Fruit fly (Drosophila melanogaster) whole organism, embryonic: ENCODE data around the gene CheA75a.

Experiments used
- Bgb ChIP-seq: fragments of 200-800 bp; sonication (Bioruptor generic); IDR thresholded peaks from 2 replicates; pipeline ENCODE4 v1.3.6; 2022; ENCODE audit warnings: missing biosample characterization, missing genetic modification characterization; ENCODE audit not compliant: partially characterized antibody
- CG10274 ChIP-seq: fragments of 200-800 bp; sonication (Bioruptor generic); optimal IDR thresholded peaks from 3 replicates; lab custom pipeline; 2017; ENCODE audit warnings: missing biosample characterization, mild to moderate bottlenecking, missing genetic modification characterization
- CG10321 ChIP-seq: fragments of 200-800 bp; sonication (Bioruptor generic); IDR thresholded peaks from 2 replicates; pipeline ENCODE4 v1.3.6; 2022; ENCODE audit warnings: missing biosample characterization, missing genetic modification characterization
- CG10462 ChIP-seq: fragments of 200-800 bp; sonication (Bioruptor generic); optimal IDR thresholded peaks from 2 replicates; lab custom pipeline; 2016; ENCODE audit warnings: missing biosample characterization, missing genetic modification characterization
- CG12219 ChIP-seq: fragments of 200-800 bp; sonication (Bioruptor generic); optimal IDR thresholded peaks from 3 replicates; lab custom pipeline; 2018; ENCODE audit warnings: missing biosample characterization, mild to moderate bottlenecking, missing genetic modification characterization
- CG12299 ChIP-seq: fragments of 200-800 bp; sonication (Bioruptor generic); optimal IDR thresholded peaks from 2 replicates; lab custom pipeline; 2018; ENCODE audit warnings: missing biosample characterization, mild to moderate bottlenecking, missing genetic modification characterization
- CG13123 ChIP-seq: fragments of 200-800 bp; sonication (Bioruptor generic); optimal IDR thresholded peaks from 2 replicates; lab custom pipeline; 2016; ENCODE audit warnings: missing biosample characterization, missing genetic modification characterization
- CG15479 ChIP-seq: fragments of 200-800 bp; sonication (Bioruptor generic); optimal IDR thresholded peaks from 3 replicates; lab custom pipeline; 2019; ENCODE audit warnings: missing biosample characterization, mild to moderate bottlenecking, missing genetic modification characterization, moderate library complexity
- CG15696 ChIP-seq: fragments of 200-800 bp; sonication (Bioruptor generic); optimal IDR thresholded peaks from 2 replicates; lab custom pipeline; 2019; ENCODE audit warnings: missing biosample characterization, mild to moderate bottlenecking, missing genetic modification characterization, moderate library complexity
- CG1602 ChIP-seq: fragments of 200-800 bp; sonication (Bioruptor generic); optimal IDR thresholded peaks from 3 replicates; lab custom pipeline; 2016; ENCODE audit warnings: missing biosample characterization, missing genetic modification characterization
- CG16815 ChIP-seq: fragments of 200-800 bp; sonication (Bioruptor generic); optimal IDR thresholded peaks from 3 replicates; lab custom pipeline; 2017; ENCODE audit warnings: missing biosample characterization, mild to moderate bottlenecking, missing genetic modification characterization
- CG34376 ChIP-seq: fragments of 200-800 bp; sonication (Bioruptor generic); optimal IDR thresholded peaks from 2 replicates; lab custom pipeline; 2018; ENCODE audit warnings: missing biosample characterization, mild to moderate bottlenecking, missing genetic modification characterization
- CG42726 ChIP-seq: fragments of 200-800 bp; sonication (Bioruptor generic); IDR thresholded peaks from 2 replicates; pipeline ENCODE4 v1.3.6; 2022; ENCODE audit warnings: missing biosample characterization, missing genetic modification characterization; ENCODE audit not compliant: partially characterized antibody
- CG4424 ChIP-seq: fragments of 200-800 bp; sonication (Bioruptor generic); optimal IDR thresholded peaks from 3 replicates; lab custom pipeline; 2016; ENCODE audit warnings: missing biosample characterization, missing genetic modification characterization
- CG6175 ChIP-seq: fragments of 200-800 bp; sonication (Bioruptor generic); IDR thresholded peaks from 3 replicates; pipeline ENCODE4 v1.3.6; 2022; ENCODE audit warnings: missing biosample characterization, missing genetic modification characterization
- CG6254 ChIP-seq: fragments of 200-800 bp; sonication (Bioruptor generic); optimal IDR thresholded peaks from 3 replicates; lab custom pipeline; 2017; ENCODE audit warnings: mild to moderate bottlenecking, missing biosample characterization, missing genetic modification reagents, missing genetic modification characterization
- CG8281 ChIP-seq: fragments of 200-800 bp; sonication (Bioruptor generic); optimal IDR thresholded peaks from 2 replicates; lab custom pipeline; 2018; ENCODE audit warnings: missing biosample characterization, mild to moderate bottlenecking, missing genetic modification characterization, moderate library complexity
- CG9215 ChIP-seq: fragments of 200-800 bp; sonication (Bioruptor generic); IDR thresholded peaks from 2 replicates; pipeline ENCODE4 v1.3.6; 2022; ENCODE audit warnings: missing biosample characterization, missing genetic modification characterization
- D ChIP-seq, 2 experiments: fragments of 200-800 bp in 1 of 2; fragments of >200 bp in 1 of 2; sonication (Bioruptor generic) in 1 of 2; optimal IDR thresholded peaks; 2 replicates in 1 of 2; 3 replicates in 1 of 2; lab custom pipeline; 2017; ENCODE audit warnings: mild to moderate bottlenecking in 1 of 2, missing biosample characterization in 1 of 2, missing genetic modification characterization in 1 of 2, missing genetic modification reagents in 1 of 2
- Dek ChIP-seq: fragments of 200-800 bp; sonication (Bioruptor generic); optimal IDR thresholded peaks from 3 replicates; lab custom pipeline; 2019; ENCODE audit warnings: missing biosample characterization, mild to moderate bottlenecking, missing genetic modification characterization, moderate library complexity
- Dp ChIP-seq: fragments of 200-800 bp; sonication (Bioruptor generic); optimal IDR thresholded peaks from 2 replicates; lab custom pipeline; 2018; ENCODE audit warnings: missing biosample characterization, mild to moderate bottlenecking, missing genetic modification characterization, moderate library complexity
- Hey ChIP-seq: fragments of 200-800 bp; sonication (Bioruptor generic); optimal IDR thresholded peaks from 3 replicates; lab custom pipeline; 2018; ENCODE audit warnings: missing biosample characterization, mild to moderate bottlenecking, missing genetic modification characterization
- Hr3 ChIP-seq: fragments of 200-800 bp; sonication (Bioruptor generic); optimal IDR thresholded peaks from 3 replicates; lab custom pipeline; 2016; ENCODE audit warnings: missing biosample characterization, missing genetic modification characterization
- MBD-R2 ChIP-seq: fragments of 200-800 bp; sonication (Bioruptor generic); IDR thresholded peaks from 2 replicates; pipeline ENCODE4 v1.3.6; 2022; ENCODE audit warnings: missing biosample characterization, missing genetic modification characterization
- Max ChIP-seq: fragments of 200-800 bp; sonication (Bioruptor generic); optimal IDR thresholded peaks from 2 replicates; lab custom pipeline; 2016; ENCODE audit warnings: missing biosample characterization, mild to moderate bottlenecking, missing genetic modification characterization
- Med ChIP-seq: fragments of 200-800 bp; sonication (Bioruptor generic); peaks from one replicate; lab custom pipeline; 2016; ENCODE audit warnings: missing biosample characterization, missing genetic modification characterization, mild to moderate bottlenecking, inconsistent platforms, moderate library complexity
- Oli ChIP-seq: fragments of 200-800 bp; sonication (Bioruptor generic); optimal IDR thresholded peaks from 2 replicates; lab custom pipeline; 2018; ENCODE audit warnings: missing biosample characterization, mild to moderate bottlenecking, missing genetic modification characterization, moderate library complexity
- Poxn ChIP-seq: fragments of 200-800 bp; sonication (Bioruptor generic); IDR thresholded peaks from 2 replicates; pipeline ENCODE4 v1.3.6; 2022; ENCODE audit warnings: missing biosample characterization, missing genetic modification characterization
- Ptx1 ChIP-seq: fragments of 200-800 bp; sonication (Bioruptor generic); IDR thresholded peaks from 2 replicates; pipeline ENCODE4 v1.3.6; 2022; ENCODE audit warnings: missing biosample characterization, missing genetic modification characterization
- bab2 ChIP-seq: fragments of 200-800 bp; sonication (Bioruptor generic); optimal IDR thresholded peaks from 2 replicates; lab custom pipeline; 2016; ENCODE audit warnings: missing biosample characterization, missing genetic modification characterization
- bowl ChIP-seq: fragments of 200-800 bp; sonication (Bioruptor generic); IDR thresholded peaks from 2 replicates; pipeline ENCODE4 v1.3.6; 2022; ENCODE audit warnings: missing biosample characterization, missing genetic modification characterization
- bsh ChIP-seq, 2 experiments: fragments of 200-800 bp; sonication (Bioruptor generic); optimal IDR thresholded peaks; 2 replicates each; lab custom pipeline; 2017 to 2018; ENCODE audit warnings: mild to moderate bottlenecking in 2 of 2, missing biosample characterization in 2 of 2, missing genetic modification characterization in 2 of 2, moderate library complexity in 1 of 2
- cas ChIP-seq: fragments of 200-800 bp; sonication (Bioruptor generic); IDR thresholded peaks from 2 replicates; pipeline ENCODE4 v1.3.6; 2022; ENCODE audit warnings: missing biosample characterization, missing genetic modification characterization
- dm ChIP-seq: fragments of 200-800 bp; sonication (Bioruptor generic); optimal IDR thresholded peaks from 3 replicates; lab custom pipeline; 2016; ENCODE audit warnings: missing biosample characterization, missing genetic modification characterization
- dpn ChIP-seq, 2 experiments: fragments of 200-800 bp; sonication (Bioruptor generic); optimal IDR thresholded peaks; 3 replicates each; lab custom pipeline; 2016; ENCODE audit warnings: missing biosample characterization in 2 of 2, missing genetic modification characterization in 2 of 2
- eve ChIP-seq, 2 experiments: fragments of >200 bp; optimal IDR thresholded peaks; 2 replicates each; lab custom pipeline; 2017; ENCODE audit warnings: missing biosample characterization in 2 of 2, missing genetic modification characterization in 2 of 2
- fd64A ChIP-seq: fragments of 200-800 bp; sonication (Bioruptor generic); optimal IDR thresholded peaks from 3 replicates; lab custom pipeline; 2018; ENCODE audit warnings: missing biosample characterization, mild to moderate bottlenecking, missing genetic modification characterization
- gce ChIP-seq: fragments of 200-800 bp; sonication (Bioruptor generic); IDR thresholded peaks from 3 replicates; pipeline ENCODE4 v1.3.6; 2022; ENCODE audit warnings: missing biosample characterization, missing genetic modification characterization
- gcm2 ChIP-seq: fragments of 200-800 bp; sonication (Bioruptor generic); optimal IDR thresholded peaks from 2 replicates; lab custom pipeline; 2016; ENCODE audit warnings: missing biosample characterization, missing genetic modification characterization
- gro ChIP-seq: fragments of 200-800 bp; sonication (Bioruptor generic); optimal IDR thresholded peaks from 2 replicates; lab custom pipeline; 2016; ENCODE audit warnings: missing biosample characterization, missing genetic modification characterization
- pfk ChIP-seq: fragments of 200-800 bp; sonication (Bioruptor generic); optimal IDR thresholded peaks from 2 replicates; lab custom pipeline; 2018; ENCODE audit warnings: missing biosample characterization, mild to moderate bottlenecking, missing genetic modification characterization, moderate library complexity
- sisA ChIP-seq: fragments of 200-800 bp; sonication (Bioruptor generic); IDR thresholded peaks from 2 replicates; pipeline ENCODE4 v1.3.6; 2022; ENCODE audit warnings: missing biosample characterization, missing genetic modification characterization
- slou ChIP-seq: fragments of 200-800 bp; sonication (Bioruptor generic); optimal IDR thresholded peaks from 3 replicates; lab custom pipeline; 2016; ENCODE audit warnings: missing biosample characterization, missing genetic modification characterization
- tna ChIP-seq: fragments of 200-800 bp; sonication (Bioruptor generic); IDR thresholded peaks from 2 replicates; pipeline ENCODE4 v1.3.6; 2022; ENCODE audit warnings: missing biosample characterization, missing genetic modification characterization; ENCODE audit not compliant: partially characterized antibody
- ttk ChIP-seq: fragments of 200-800 bp; sonication (Bioruptor generic); IDR thresholded peaks from 2 replicates; pipeline ENCODE4 v2.1.2; 2022; ENCODE audit warnings: missing biosample characterization, missing genetic modification characterization
- unpg ChIP-seq: fragments of 200-800 bp; sonication (Bioruptor generic); optimal IDR thresholded peaks from 3 replicates; lab custom pipeline; 2018; ENCODE audit warnings: missing biosample characterization, mild to moderate bottlenecking, missing genetic modification characterization, moderate library complexity
- wek ChIP-seq: fragments of 200-800 bp; sonication (Bioruptor generic); optimal IDR thresholded peaks from 3 replicates; lab custom pipeline; 2018; ENCODE audit warnings: missing biosample characterization, mild to moderate bottlenecking, missing genetic modification characterization, moderate library complexity
- z ChIP-seq: fragments of 200-800 bp; sonication (Bioruptor generic); IDR thresholded peaks from 3 replicates; pipeline ENCODE4 v1.3.6; 2022; ENCODE audit warnings: missing biosample characterization, missing genetic modification characterization
- zen2 ChIP-seq: fragments of 200-800 bp; sonication (Bioruptor generic); IDR thresholded peaks from 3 replicates; pipeline ENCODE4 v1.3.6; 2022; ENCODE audit warnings: missing biosample characterization, missing genetic modification characterization; ENCODE audit not compliant: partially characterized antibody
- zf30C ChIP-seq: fragments of 200-800 bp; sonication (Bioruptor generic); optimal IDR thresholded peaks from 3 replicates; lab custom pipeline; 2018; ENCODE audit warnings: missing biosample characterization, mild to moderate bottlenecking, missing genetic modification characterization

Gene CheA75a

DNA sequence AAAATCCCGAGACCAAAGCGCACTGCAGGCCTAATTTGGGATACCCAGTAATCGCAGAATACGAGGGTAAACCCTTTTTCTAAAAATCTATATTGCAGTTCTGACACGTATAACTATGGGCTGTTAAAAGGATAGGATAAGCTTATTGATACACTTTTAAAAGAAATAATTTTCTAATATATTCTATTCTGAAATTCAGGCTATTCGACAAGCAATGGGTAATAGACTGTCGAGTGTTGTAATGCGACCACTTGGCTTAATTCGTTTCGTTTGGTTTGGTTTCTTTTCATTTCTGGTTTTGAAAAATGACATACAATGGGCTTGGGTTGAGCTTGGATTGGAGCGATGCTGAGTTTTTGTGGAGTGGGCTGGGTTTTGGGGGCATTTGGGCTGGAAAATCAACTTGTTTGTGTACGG, 39.6 kb upstream of the CheA75a start (continued):
- TF ChIP-seq CG34376 (GFP tag; lab: Kevin White, UChicago): no peak
- peak; percentile 45 to 82 for TF ChIP-seq bsh (GFP tag; optimal IDR thresholded peaks at IDR 0.05; lab: Kevin White, UChicago)
- peak; percentile 56 for TF ChIP-seq bab2 (GFP tag; lab: Kevin White, UChicago)
- TF ChIP-seq CG13123: peak; percentile 43
- peak; percentile 69 for TF ChIP-seq gcm2 (GFP tag; lab: Kevin White, UChicago)
- TF ChIP-seq tna (GFP tag; lab: Robert Waterston, UW): no peak
- TF ChIP-seq CG12299 (tag; lab: Kevin White, UChicago): peak; percentile 55
- TF ChIP-seq Dp (GFP tag; lab: Kevin White, UChicago): no peak
- TF ChIP-seq wek (GFP tag; lab: Kevin White, UChicago): no peak
- TF ChIP-seq CG16815 (GFP tag; lab: Kevin White, UChicago): peak; percentile 56
- TF ChIP-seq pfk: no peak
- TF ChIP-seq dm (GFP tag; lab: Kevin White, UChicago): peak; percentile 8
- TF ChIP-seq CG4424: peak; percentile 71
- peak; percentile 69 for TF ChIP-seq Oli
- no peak for TF ChIP-seq CG15696
- TF ChIP-seq zen2 (GFP tag; lab: Robert Waterston, UW): no peak
- TF ChIP-seq dpn (GFP tag; optimal IDR thresholded peaks at IDR 0.05; lab: Kevin White, UChicago): peak; percentile 60 to 76
- TF ChIP-seq CG10462 (GFP tag; lab: Kevin White, UChicago): peak; percentile 16
- TF ChIP-seq CG9215 (GFP tag; lab: Robert Waterston, UW): no peak; the same call in none of the 2 replicates
- TF ChIP-seq CG15479 (GFP tag; lab: Kevin White, UChicago): no peak
- peak; percentile 64 for TF ChIP-seq MBD-R2 (GFP tag; lab: Robert Waterston, UW)
- peak; percentile 48 for TF ChIP-seq Max (GFP tag; lab: Kevin White, UChicago)
- no peak for TF ChIP-seq zf30C (GFP tag; lab: Kevin White, UChicago)
- TF ChIP-seq Hr3: peak; percentile 74
- TF ChIP-seq gce: peak; percentile 92
- peak; percentile 46; the same call in 1 of the 2 replicates for TF ChIP-seq CG10321
- no peak for TF ChIP-seq gro
- TF ChIP-seq sisA (GFP tag; lab: Robert Waterston, UW): peak; percentile 94
- TF ChIP-seq Hey (tag; lab: Kevin White, UChicago): no peak
- TF ChIP-seq CG8281 (tag; lab: Kevin White, UChicago): no peak
- TF ChIP-seq Ptx1 (GFP tag; lab: Robert Waterston, UW): peak; percentile 94
- peak; percentile 79; the same call in 1 of the 2 replicates for TF ChIP-seq bowl (GFP tag; lab: Robert Waterston, UW)
- TF ChIP-seq unpg: peak; percentile 84
- TF ChIP-seq Dek (tag; lab: Kevin White, UChicago): peak; percentile 54
- no peak for TF ChIP-seq Bgb (GFP tag; lab: Robert Waterston, UW)
- TF ChIP-seq eve (GFP tag; optimal IDR thresholded peaks at IDR 0.05; lab: Kevin White, UChicago): peak in 1 of 2 experiments; percentile 92
- no peak for TF ChIP-seq CG10274 (GFP tag; lab: Kevin White, UChicago)
- TF ChIP-seq D (optimal IDR thresholded peaks at IDR 0.05; lab: Kevin White, UChicago): no peak
- peak; percentile 80 for TF ChIP-seq D (GFP tag; optimal IDR thresholded peaks at IDR 0.05; lab: Kevin White, UChicago)
- TF ChIP-seq CG6175: peak; percentile 42; the same call in 1 of the 3 replicates
- TF ChIP-seq CG6254 (GFP tag; lab: Kevin White, UChicago): peak; percentile 69
- no peak for TF ChIP-seq slou (GFP tag; lab: Kevin White, UChicago)
- peak; percentile 57 for TF ChIP-seq CG1602 (GFP tag; lab: Kevin White, UChicago)
- TF ChIP-seq Poxn (GFP tag; lab: Robert Waterston, UW): no peak
- peak; percentile 33 for TF ChIP-seq CG12219 (GFP tag; lab: Kevin White, UChicago)
- peak; percentile 91 for TF ChIP-seq ttk (GFP tag; lab: Robert Waterston, UW)
- TF ChIP-seq z: peak; percentile 55; the same call in 1 of the 3 replicates
- peak; percentile 88 for TF ChIP-seq Med (GFP tag; lab: Kevin White, UChicago)
- TF ChIP-seq CG42726 (GFP tag; lab: Robert Waterston, UW): no peak
- peak; percentile 35 for TF ChIP-seq fd64A
- peak; percentile 60 for TF ChIP-seq cas (GFP tag; lab: Robert Waterston, UW)
